Fruit fly (Drosophila melanogaster) whole organism, embryonic: Measurements from ENCODE around the gene CG33325.
A peak's percentile ranks its signal among the peaks of the same experiment; 100 is the strongest.

Source experiments
- ATbp ChIP-seq: fragments of 200-800 bp; sonication (Bioruptor generic); optimal IDR thresholded peaks from 2 replicates; lab custom pipeline; 2017; ENCODE audit warnings: missing biosample characterization, mild to moderate bottlenecking, missing genetic modification characterization, missing genetic modification reagents
- CG11560 ChIP-seq: fragments of 200-800 bp; sonication (Bioruptor generic); IDR thresholded peaks from 3 replicates; pipeline ENCODE4 v1.3.6; 2022; ENCODE audit warnings: missing biosample characterization, missing genetic modification characterization
- CG12299 ChIP-seq: fragments of 200-800 bp; sonication (Bioruptor generic); optimal IDR thresholded peaks from 2 replicates; lab custom pipeline; 2018; ENCODE audit warnings: missing biosample characterization, mild to moderate bottlenecking, missing genetic modification characterization
- CG13296 ChIP-seq: fragments of 200-800 bp; sonication (Bioruptor generic); optimal IDR thresholded peaks from 3 replicates; lab custom pipeline; 2018; ENCODE audit warnings: missing biosample characterization, mild to moderate bottlenecking, missing genetic modification characterization
- CG14014 ChIP-seq: fragments of 200-800 bp; sonication (Bioruptor generic); IDR thresholded peaks from 2 replicates; pipeline ENCODE4 v1.3.6; 2022; ENCODE audit warnings: missing biosample characterization, missing genetic modification characterization
- CG15601 ChIP-seq: fragments of 200-800 bp; sonication (Bioruptor generic); optimal IDR thresholded peaks from 3 replicates; lab custom pipeline; 2019; ENCODE audit warnings: missing biosample characterization, mild to moderate bottlenecking, missing genetic modification characterization, moderate library complexity
- CG16863 ChIP-seq: fragments of 200-800 bp; sonication (Bioruptor generic); optimal IDR thresholded peaks from 3 replicates; lab custom pipeline; 2016; ENCODE audit warnings: missing biosample characterization, missing genetic modification characterization
- CG1792 ChIP-seq: fragments of 200-800 bp; sonication (Bioruptor generic); optimal IDR thresholded peaks from 2 replicates; lab custom pipeline; 2016; ENCODE audit warnings: missing biosample characterization, missing genetic modification characterization
- CG18619 ChIP-seq: fragments of 200-800 bp; sonication (Bioruptor generic); optimal IDR thresholded peaks from 3 replicates; lab custom pipeline; 2017; ENCODE audit warnings: missing biosample characterization, mild to moderate bottlenecking, missing genetic modification characterization
- CG3838 ChIP-seq: fragments of 200-800 bp; sonication (Bioruptor generic); optimal IDR thresholded peaks from 3 replicates; lab custom pipeline; 2016; ENCODE audit warnings: missing biosample characterization, missing genetic modification characterization
- CG4404 ChIP-seq: fragments of 200-800 bp; sonication (Bioruptor generic); IDR thresholded peaks from 2 replicates; pipeline ENCODE4 v1.3.6; 2022; ENCODE audit warnings: missing biosample characterization, missing genetic modification characterization
- CG6854 ChIP-seq: fragments of 200-800 bp; sonication (Bioruptor generic); optimal IDR thresholded peaks from 3 replicates; lab custom pipeline; 2017; ENCODE audit warnings: missing biosample characterization, mild to moderate bottlenecking, missing genetic modification characterization
- CG7556 ChIP-seq: fragments of 200-800 bp; sonication (Bioruptor generic); optimal IDR thresholded peaks from 2 replicates; lab custom pipeline; 2017; ENCODE audit warnings: missing biosample characterization, mild to moderate bottlenecking, missing genetic modification characterization
- CG8281 ChIP-seq: fragments of 200-800 bp; sonication (Bioruptor generic); optimal IDR thresholded peaks from 2 replicates; lab custom pipeline; 2018; ENCODE audit warnings: missing biosample characterization, mild to moderate bottlenecking, missing genetic modification characterization, moderate library complexity
- CG8359 ChIP-seq: fragments of 200-800 bp; sonication (Bioruptor generic); optimal IDR thresholded peaks from 2 replicates; lab custom pipeline; 2017; ENCODE audit warnings: missing biosample characterization, mild to moderate bottlenecking, missing genetic modification characterization, borderline replicate concordance
- CG8944 ChIP-seq: fragments of 200-800 bp; sonication (Bioruptor generic); optimal IDR thresholded peaks from 3 replicates; lab custom pipeline; 2016; ENCODE audit warnings: missing biosample characterization, missing genetic modification characterization
- CG9437 ChIP-seq: fragments of 200-800 bp; sonication (Bioruptor generic); optimal IDR thresholded peaks from 2 replicates; lab custom pipeline; 2018; ENCODE audit warnings: missing biosample characterization, mild to moderate bottlenecking, missing genetic modification characterization
- D19A ChIP-seq: fragments of 200-800 bp; optimal IDR thresholded peaks from 3 replicates; lab custom pipeline; 2019; ENCODE audit warnings: missing biosample characterization, mild to moderate bottlenecking, missing genetic modification characterization, moderate library complexity
- Dfd ChIP-seq, 2 experiments: fragments of >200 bp; optimal IDR thresholded peaks; 2 replicates each; lab custom pipeline; 2017; ENCODE audit warnings: missing biosample characterization in 2 of 2, missing genetic modification characterization in 2 of 2
- Dp ChIP-seq: fragments of 200-800 bp; sonication (Bioruptor generic); optimal IDR thresholded peaks from 2 replicates; lab custom pipeline; 2018; ENCODE audit warnings: missing biosample characterization, mild to moderate bottlenecking, missing genetic modification characterization, moderate library complexity
- Dref ChIP-seq: fragments of 200-800 bp; sonication (Bioruptor generic); IDR thresholded peaks from 2 replicates; pipeline ENCODE4 v1.3.6; 2022; ENCODE audit warnings: missing biosample characterization, missing genetic modification characterization
- Gsc ChIP-seq: fragments of 200-800 bp; sonication (Bioruptor generic); IDR thresholded peaks from 2 replicates; pipeline ENCODE4 v1.3.6; 2022; ENCODE audit warnings: missing biosample characterization, missing genetic modification characterization
- HHEX ChIP-seq: fragments of 200-800 bp; sonication (Bioruptor generic); optimal IDR thresholded peaks from 3 replicates; lab custom pipeline; 2017; ENCODE audit warnings: missing biosample characterization, mild to moderate bottlenecking, missing genetic modification characterization, missing genetic modification reagents
- HLH4C ChIP-seq: fragments of 200-800 bp; sonication (Bioruptor generic); IDR thresholded peaks from 3 replicates; pipeline ENCODE4 v1.3.6; 2022; ENCODE audit warnings: missing biosample characterization, missing genetic modification characterization; ENCODE audit not compliant: partially characterized antibody
- HmgZ ChIP-seq: fragments of 200-800 bp; sonication (Bioruptor generic); optimal IDR thresholded peaks from 2 replicates; lab custom pipeline; 2018; ENCODE audit warnings: missing biosample characterization, mild to moderate bottlenecking, missing genetic modification characterization
- NC2β ChIP-seq: fragments of 200-800 bp; sonication (Bioruptor generic); optimal IDR thresholded peaks from 2 replicates; lab custom pipeline; 2016; ENCODE audit warnings: missing biosample characterization, missing genetic modification characterization
- Neu2 ChIP-seq: fragments of 200-800 bp; sonication (Bioruptor generic); optimal IDR thresholded peaks from 3 replicates; lab custom pipeline; 2016; ENCODE audit warnings: missing biosample characterization, missing genetic modification characterization, borderline replicate concordance
- Sox100B ChIP-seq: fragments of 200-800 bp; sonication (Bioruptor generic); optimal IDR thresholded peaks from 3 replicates; lab custom pipeline; 2018; ENCODE audit warnings: missing biosample characterization, mild to moderate bottlenecking, missing genetic modification characterization
- Trl ChIP-seq, 3 experiments: fragments of >200 bp in 2 of 3; fragments of 200-800 bp in 1 of 3; sonication (Bioruptor generic) in 1 of 3; optimal IDR thresholded peaks; 2 replicates in 1 of 3; 3 replicates in 2 of 3; lab custom pipeline; 2016 to 2017; ENCODE audit warnings: missing biosample characterization in 1 of 3, missing genetic modification characterization in 1 of 3
- ato ChIP-seq: fragments of 200-800 bp; sonication (Bioruptor generic); IDR thresholded peaks from 2 replicates; pipeline ENCODE4 v1.3.6; 2022; ENCODE audit warnings: missing biosample characterization, missing genetic modification characterization; ENCODE audit not compliant: partially characterized antibody
- danr ChIP-seq: fragments of 200-800 bp; sonication (Bioruptor generic); IDR thresholded peaks from 2 replicates; pipeline ENCODE4 v1.3.6; 2022; ENCODE audit warnings: missing biosample characterization, missing genetic modification characterization
- gem ChIP-seq: fragments of 200-800 bp; sonication (Bioruptor generic); optimal IDR thresholded peaks from 2 replicates; lab custom pipeline; 2019; ENCODE audit warnings: missing biosample characterization, mild to moderate bottlenecking, missing genetic modification characterization, moderate library complexity
- gfzf ChIP-seq: fragments of 200-800 bp; sonication (Bioruptor generic); optimal IDR thresholded peaks from 2 replicates; lab custom pipeline; 2016; ENCODE audit warnings: missing biosample characterization, mild to moderate bottlenecking, missing genetic modification characterization, moderate library complexity
- gro ChIP-seq: fragments of 200-800 bp; sonication (Bioruptor generic); optimal IDR thresholded peaks from 2 replicates; lab custom pipeline; 2016; ENCODE audit warnings: missing biosample characterization, missing genetic modification characterization
- gsb-n ChIP-seq: fragments of 200-800 bp; sonication (Bioruptor generic); optimal IDR thresholded peaks from 3 replicates; lab custom pipeline; 2018; ENCODE audit warnings: missing biosample characterization, mild to moderate bottlenecking, missing genetic modification characterization
- hb ChIP-seq: fragments of 200-800 bp; sonication (Bioruptor generic); IDR thresholded peaks from 3 replicates; pipeline ENCODE4 v1.3.6; 2022; ENCODE audit warnings: missing biosample characterization, missing genetic modification characterization; ENCODE audit not compliant: partially characterized antibody
- lbe ChIP-seq: fragments of 200-800 bp; sonication (Bioruptor generic); optimal IDR thresholded peaks from 2 replicates; lab custom pipeline; 2016; ENCODE audit warnings: missing biosample characterization, mild to moderate bottlenecking, missing genetic modification characterization
- luna ChIP-seq: fragments of 200-800 bp; sonication (Bioruptor generic); optimal IDR thresholded peaks from 2 replicates; lab custom pipeline; 2016; ENCODE audit warnings: missing biosample characterization, missing genetic modification characterization
- otp ChIP-seq: fragments of 200-800 bp; sonication (Bioruptor generic); IDR thresholded peaks from 3 replicates; pipeline ENCODE4, ENCODE4 v1.3.6; 2022; ENCODE audit warnings: missing biosample characterization, missing genetic modification characterization
- prd ChIP-seq, 3 experiments: fragments of >200 bp in 2 of 3; fragments of 200-800 bp in 1 of 3; sonication (Bioruptor generic) in 1 of 3; optimal IDR thresholded peaks in 2 of 3; IDR thresholded peaks in 1 of 3; 2 replicates in 2 of 3; 3 replicates in 1 of 3; pipeline versions ENCODE4 v1.3.6 to Lab custom; 2017 to 2022; ENCODE audit warnings: missing biosample characterization in 1 of 3, missing genetic modification characterization in 1 of 3
- ro ChIP-seq: fragments of 200-800 bp; sonication (Bioruptor generic); IDR thresholded peaks from 2 replicates; pipeline ENCODE4 v1.3.6; 2022; ENCODE audit warnings: missing biosample characterization, missing genetic modification characterization
- sc ChIP-seq, 3 experiments: fragments of >200 bp in 2 of 3; fragments of 200-800 bp in 1 of 3; sonication (Bioruptor generic) in 1 of 3; optimal IDR thresholded peaks; 2 replicates in 2 of 3; 3 replicates in 1 of 3; lab custom pipeline; 2017; ENCODE audit warnings: mild to moderate bottlenecking in 1 of 3, missing biosample characterization in 1 of 3, missing genetic modification characterization in 1 of 3, missing genetic modification reagents in 1 of 3
- sd ChIP-seq: fragments of 200-800 bp; sonication (Bioruptor generic); optimal IDR thresholded peaks from 3 replicates; lab custom pipeline; 2018; ENCODE audit warnings: missing biosample characterization, mild to moderate bottlenecking, missing genetic modification characterization, moderate library complexity
- so ChIP-seq: fragments of 200-800 bp; sonication (Bioruptor generic); IDR thresholded peaks from 3 replicates; pipeline ENCODE4 v1.3.6; 2022; ENCODE audit warnings: missing biosample characterization, missing genetic modification characterization
- tap ChIP-seq: fragments of 200-800 bp; optimal IDR thresholded peaks from 3 replicates; lab custom pipeline; 2019; ENCODE audit warnings: missing biosample characterization, mild to moderate bottlenecking, missing genetic modification characterization, moderate library complexity
- unc-4 ChIP-seq: fragments of 200-800 bp; sonication (Bioruptor generic); IDR thresholded peaks from 2 replicates; pipeline ENCODE4 v1.3.6; 2022; ENCODE audit warnings: missing biosample characterization, missing genetic modification characterization; ENCODE audit not compliant: partially characterized antibody
- yki ChIP-seq: fragments of >200 bp; optimal IDR thresholded peaks from 3 replicates; lab custom pipeline; 2018

Gene CG33325

DNA sequence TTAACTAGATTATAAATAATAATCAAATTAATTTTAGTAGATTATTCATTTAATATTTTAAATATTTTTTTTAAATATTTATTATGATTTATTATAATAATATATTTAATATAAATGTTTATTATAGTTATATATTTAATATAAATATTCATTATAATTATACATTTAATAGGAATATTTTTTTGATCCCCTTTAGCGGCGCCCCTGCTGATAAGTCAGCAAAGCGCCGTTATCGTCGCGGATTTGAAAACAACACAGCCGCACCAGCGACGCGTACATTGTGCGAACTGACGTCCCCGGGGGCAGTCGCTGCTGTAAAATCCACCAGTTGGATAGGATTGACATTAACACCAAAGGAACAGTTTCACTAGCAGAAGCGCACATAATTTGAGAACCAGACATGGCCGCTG lies 32.9 kb upstream of the CG33325 start, which contains the start of gene CG8112 (continued):
- TF ChIP-seq CG3838 (GFP tag; lab: Kevin White, UChicago) (no peak), otp (no peak), CG6854 (GFP tag; lab: Kevin White, UChicago) (peak; percentile 3), NC2β (no peak), CG11560 (tag; lab: Robert Waterston, UW) (no peak)
- TF ChIP-seq, all 482 proteins: peak for 60

DNA sequence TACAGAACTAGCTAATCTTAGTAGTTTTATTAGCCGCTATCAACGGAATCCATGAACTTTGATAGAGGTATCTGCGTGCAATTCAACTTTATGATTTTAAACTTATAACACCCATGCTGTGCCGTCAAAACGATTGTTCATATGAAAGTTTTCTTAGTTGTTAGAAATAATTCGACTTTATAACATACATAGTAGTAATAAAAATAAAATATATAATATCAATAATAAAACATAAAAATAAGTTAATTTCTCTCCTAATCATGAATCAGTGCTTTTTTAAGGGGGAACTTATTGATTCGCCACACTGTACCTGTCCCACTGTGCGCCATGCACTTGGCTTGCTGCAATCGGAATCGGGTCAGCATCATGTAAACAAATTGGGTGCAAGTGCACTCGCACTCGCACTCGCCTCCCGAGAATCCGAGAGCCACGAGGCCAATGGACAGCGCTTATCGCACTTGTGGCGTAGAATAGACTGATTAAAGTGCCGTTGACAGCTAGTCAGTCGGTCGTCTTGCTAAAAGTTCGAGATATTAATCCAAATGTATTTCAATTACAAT lies 32.1 kb upstream of the CG33325 start:
- no peak for TF ChIP-seq unc-4 (GFP tag; lab: Robert Waterston, UW)
- no peak for TF ChIP-seq HHEX (GFP tag; lab: Kevin White, UChicago)
- peak; percentile 4 for TF ChIP-seq CG15601
- TF ChIP-seq sc (optimal IDR thresholded peaks at IDR 0.05; lab: Kevin White, UChicago) = no peak
- no peak for TF ChIP-seq sc (GFP tag; optimal IDR thresholded peaks at IDR 0.05; lab: Kevin White, UChicago)
- no peak for TF ChIP-seq gro (GFP tag; lab: Kevin White, UChicago)
- TF ChIP-seq Dp = no peak
- no peak for TF ChIP-seq HmgZ (tag; lab: Kevin White, UChicago)
- no peak for TF ChIP-seq CG14014 (GFP tag; lab: Robert Waterston, UW)
- TF ChIP-seq Sox100B (GFP tag; lab: Kevin White, UChicago) = peak; percentile 17
- TF ChIP-seq sd (tag; lab: Kevin White, UChicago) = peak; percentile 16
- TF ChIP-seq HLH4C (GFP tag; lab: Robert Waterston, UW) = no peak
- no peak for TF ChIP-seq danr
- peak; percentile 50 for TF ChIP-seq gem (tag; lab: Kevin White, UChicago)
- no peak for TF ChIP-seq prd (optimal IDR thresholded peaks at IDR 0.05; lab: Kevin White, UChicago)
- TF ChIP-seq prd (GFP tag; IDR thresholded peaks at IDR 0.05; lab: Robert Waterston, UW) = no peak
- TF ChIP-seq Neu2 = no peak
- TF ChIP-seq ro (GFP tag; lab: Robert Waterston, UW) = no peak
- no peak for TF ChIP-seq Trl (optimal IDR thresholded peaks at IDR 0.05; lab: Kevin White, UChicago)
- no peak for TF ChIP-seq Trl (GFP tag; optimal IDR thresholded peaks at IDR 0.05; lab: Kevin White, UChicago)
- no peak for TF ChIP-seq Gsc (GFP tag; lab: Robert Waterston, UW)
- TF ChIP-seq Dfd (GFP tag; optimal IDR thresholded peaks at IDR 0.05; lab: Kevin White, UChicago) = no peak
- TF ChIP-seq yki (lab: Kevin White, UChicago) = no peak
- no peak for TF ChIP-seq CG1792 (GFP tag; lab: Kevin White, UChicago)
- TF ChIP-seq CG7556 (GFP tag; lab: Kevin White, UChicago) = no peak
- no peak for TF ChIP-seq CG9437
- TF ChIP-seq ATbp = peak; percentile 34
- TF ChIP-seq gfzf = no peak
- TF ChIP-seq CG12299 = no peak
- TF ChIP-seq Dref = no peak
- no peak for TF ChIP-seq CG8944 (GFP tag; lab: Kevin White, UChicago)
- no peak for TF ChIP-seq ato
- no peak for TF ChIP-seq hb
- TF ChIP-seq CG13296 (GFP tag; lab: Kevin White, UChicago) = no peak
- TF ChIP-seq CG8359 (GFP tag; lab: Kevin White, UChicago) = no peak
- no peak for TF ChIP-seq CG18619 (GFP tag; lab: Kevin White, UChicago)
- TF ChIP-seq CG4404 (GFP tag; lab: Robert Waterston, UW) = no peak
- TF ChIP-seq so = 0 out of 3 replicates have a peak, but pooled peaks have one; percentile 45
- no peak for TF ChIP-seq lbe (GFP tag; lab: Kevin White, UChicago)
- no peak for TF ChIP-seq CG8281
- TF ChIP-seq CG16863 (GFP tag; lab: Kevin White, UChicago) = no peak
- TF ChIP-seq gsb-n = no peak
- TF ChIP-seq tap (tag; lab: Kevin White, UChicago) = peak; percentile 3
- TF ChIP-seq D19A (tag; lab: Kevin White, UChicago) = no peak
- TF ChIP-seq luna = no peak
